Fruit fly (Drosophila melanogaster) whole organism, embryonic: ENCODE data around the gene unc-119.
A peak's percentile ranks its signal among the peaks of the same experiment; 100 is the strongest.

Experiments used
- Abd-B ChIP-seq: fragments of 200-800 bp; sonication (Bioruptor generic); optimal IDR thresholded peaks from 2 replicates; lab custom pipeline; 2018; ENCODE audit warnings: missing biosample characterization, mild to moderate bottlenecking, missing genetic modification characterization, moderate library complexity
- Blimp-1 ChIP-seq: fragments of 200-800 bp; sonication (Bioruptor generic); optimal IDR thresholded peaks from 3 replicates; lab custom pipeline; 2018; ENCODE audit warnings: missing biosample characterization, missing genetic modification characterization, mild to moderate bottlenecking, moderate library complexity, missing genetic modification reagents
- Bteb2 ChIP-seq: fragments of 200-800 bp; sonication (Bioruptor generic); optimal IDR thresholded peaks from 2 replicates; lab custom pipeline; 2016; ENCODE audit warnings: missing biosample characterization, missing genetic modification characterization
- CG11093 ChIP-seq: fragments of 200-800 bp; sonication (Bioruptor generic); IDR thresholded peaks from 3 replicates; pipeline ENCODE4 v1.3.6; 2022; ENCODE audit warnings: missing biosample characterization, missing genetic modification characterization
- CG11247 ChIP-seq: fragments of 200-800 bp; sonication (Bioruptor generic); IDR thresholded peaks from 2 replicates; pipeline ENCODE4 v1.3.6; 2022; ENCODE audit warnings: missing biosample characterization, missing genetic modification characterization
- CG12744 ChIP-seq: fragments of 200-800 bp; sonication (Bioruptor generic); optimal IDR thresholded peaks from 2 replicates; lab custom pipeline; 2016; ENCODE audit warnings: missing biosample characterization, missing genetic modification characterization
- CG17186 ChIP-seq: fragments of 200-800 bp; sonication (Bioruptor generic); optimal IDR thresholded peaks from 3 replicates; lab custom pipeline; 2017; ENCODE audit warnings: missing biosample characterization, missing genetic modification reagents, missing genetic modification characterization
- CG2202 ChIP-seq: fragments of 200-800 bp; sonication (Bioruptor generic); optimal IDR thresholded peaks from 2 replicates; lab custom pipeline; 2018; ENCODE audit warnings: missing biosample characterization, mild to moderate bottlenecking, missing genetic modification characterization
- CG30020 ChIP-seq: fragments of 200-800 bp; optimal IDR thresholded peaks from 2 replicates; lab custom pipeline; 2019; ENCODE audit warnings: missing biosample characterization, mild to moderate bottlenecking, missing genetic modification characterization, moderate library complexity
- CG32767 ChIP-seq: fragments of 200-800 bp; sonication (Bioruptor generic); IDR thresholded peaks from 2 replicates; pipeline ENCODE4 v1.3.6; 2022; ENCODE audit warnings: missing biosample characterization, missing genetic modification characterization
- CG34224 ChIP-seq: fragments of 200-800 bp; sonication (Bioruptor generic); IDR thresholded peaks from 3 replicates; pipeline ENCODE4 v1.3.6; 2022; ENCODE audit warnings: missing biosample characterization, missing genetic modification characterization; ENCODE audit not compliant: partially characterized antibody
- CG3847 ChIP-seq: fragments of 200-800 bp; sonication (Bioruptor generic); IDR thresholded peaks from 2 replicates; pipeline ENCODE4 v1.3.6; 2022; ENCODE audit warnings: missing biosample characterization, missing genetic modification characterization
- CG42726 ChIP-seq: fragments of 200-800 bp; sonication (Bioruptor generic); IDR thresholded peaks from 2 replicates; pipeline ENCODE4 v1.3.6; 2022; ENCODE audit warnings: missing biosample characterization, missing genetic modification characterization; ENCODE audit not compliant: partially characterized antibody
- CG4404 ChIP-seq: fragments of 200-800 bp; sonication (Bioruptor generic); IDR thresholded peaks from 2 replicates; pipeline ENCODE4 v1.3.6; 2022; ENCODE audit warnings: missing biosample characterization, missing genetic modification characterization
- CG7271 ChIP-seq: fragments of 200-800 bp; sonication (Bioruptor generic); optimal IDR thresholded peaks from 2 replicates; lab custom pipeline; 2018; ENCODE audit warnings: missing biosample characterization, mild to moderate bottlenecking, missing genetic modification characterization, moderate library complexity
- CG9215 ChIP-seq: fragments of 200-800 bp; sonication (Bioruptor generic); IDR thresholded peaks from 2 replicates; pipeline ENCODE4 v1.3.6; 2022; ENCODE audit warnings: missing biosample characterization, missing genetic modification characterization
- CG9437 ChIP-seq: fragments of 200-800 bp; sonication (Bioruptor generic); optimal IDR thresholded peaks from 2 replicates; lab custom pipeline; 2018; ENCODE audit warnings: missing biosample characterization, mild to moderate bottlenecking, missing genetic modification characterization
- Dad ChIP-seq: fragments of 200-800 bp; sonication (Bioruptor generic); optimal IDR thresholded peaks from 3 replicates; lab custom pipeline; 2016; ENCODE audit warnings: missing biosample characterization, missing genetic modification characterization
- Dfd ChIP-seq, 2 experiments: fragments of >200 bp; optimal IDR thresholded peaks; 2 replicates each; lab custom pipeline; 2017; ENCODE audit warnings: missing biosample characterization in 2 of 2, missing genetic modification characterization in 2 of 2
- Dll ChIP-seq: fragments of 200-800 bp; sonication (Bioruptor generic); IDR thresholded peaks from 4 replicates; pipeline ENCODE4 v1.3.6; 2022; ENCODE audit warnings: missing biosample characterization, missing genetic modification characterization; ENCODE audit not compliant: partially characterized antibody
- Eip74EF ChIP-seq, 2 experiments: fragments of 200-800 bp in 1 of 2; fragments of >200 bp in 1 of 2; sonication (Bioruptor generic) in 1 of 2; optimal IDR thresholded peaks; 2 replicates each; lab custom pipeline; 2017 to 2019; ENCODE audit warnings: missing biosample characterization in 2 of 2, missing genetic modification characterization in 2 of 2, mild to moderate bottlenecking in 1 of 2, moderate library complexity in 1 of 2
- HLH4C ChIP-seq: fragments of 200-800 bp; sonication (Bioruptor generic); IDR thresholded peaks from 3 replicates; pipeline ENCODE4 v1.3.6; 2022; ENCODE audit warnings: missing biosample characterization, missing genetic modification characterization; ENCODE audit not compliant: partially characterized antibody
- HLHmδ ChIP-seq: fragments of 200-800 bp; sonication (Bioruptor generic); optimal IDR thresholded peaks from 2 replicates; lab custom pipeline; 2018; ENCODE audit warnings: missing biosample characterization, mild to moderate bottlenecking, missing genetic modification characterization, moderate library complexity
- Max ChIP-seq: fragments of 200-800 bp; sonication (Bioruptor generic); optimal IDR thresholded peaks from 2 replicates; lab custom pipeline; 2016; ENCODE audit warnings: missing biosample characterization, mild to moderate bottlenecking, missing genetic modification characterization
- Med ChIP-seq: fragments of 200-800 bp; sonication (Bioruptor generic); peaks from one replicate; lab custom pipeline; 2016; ENCODE audit warnings: missing biosample characterization, missing genetic modification characterization, mild to moderate bottlenecking, inconsistent platforms, moderate library complexity
- PHDP ChIP-seq: fragments of 200-800 bp; sonication (Bioruptor generic); optimal IDR thresholded peaks from 3 replicates; lab custom pipeline; 2018; ENCODE audit warnings: missing biosample characterization, mild to moderate bottlenecking, missing genetic modification characterization, moderate library complexity
- Sox100B ChIP-seq: fragments of 200-800 bp; sonication (Bioruptor generic); optimal IDR thresholded peaks from 3 replicates; lab custom pipeline; 2018; ENCODE audit warnings: missing biosample characterization, mild to moderate bottlenecking, missing genetic modification characterization
- Spps ChIP-seq: fragments of 200-800 bp; sonication (Bioruptor generic); optimal IDR thresholded peaks from 2 replicates; lab custom pipeline; 2018; ENCODE audit warnings: missing biosample characterization, mild to moderate bottlenecking, missing genetic modification characterization
- Vsx1 ChIP-seq: fragments of 200-800 bp; sonication (Bioruptor generic); optimal IDR thresholded peaks from 2 replicates; lab custom pipeline; 2017; ENCODE audit warnings: missing biosample characterization, mild to moderate bottlenecking, missing genetic modification characterization, missing genetic modification reagents
- amos ChIP-seq: fragments of 200-800 bp; sonication (Bioruptor generic); IDR thresholded peaks from 2 replicates; pipeline ENCODE4 v1.3.6; 2022; ENCODE audit warnings: missing biosample characterization, missing genetic modification characterization; ENCODE audit not compliant: partially characterized antibody
- ara ChIP-seq: fragments of 200-800 bp; sonication (Bioruptor generic); IDR thresholded peaks from 2 replicates; pipeline ENCODE4 v1.3.6; 2022; ENCODE audit warnings: missing biosample characterization, missing genetic modification characterization
- ash1 ChIP-seq: fragments of 200-800 bp; sonication (Bioruptor generic); optimal IDR thresholded peaks from 2 replicates; lab custom pipeline; 2018; ENCODE audit warnings: missing biosample characterization, mild to moderate bottlenecking, missing genetic modification characterization
- ato ChIP-seq: fragments of 200-800 bp; sonication (Bioruptor generic); IDR thresholded peaks from 2 replicates; pipeline ENCODE4 v1.3.6; 2022; ENCODE audit warnings: missing biosample characterization, missing genetic modification characterization; ENCODE audit not compliant: partially characterized antibody
- bab2 ChIP-seq: fragments of 200-800 bp; sonication (Bioruptor generic); optimal IDR thresholded peaks from 2 replicates; lab custom pipeline; 2016; ENCODE audit warnings: missing biosample characterization, missing genetic modification characterization
- caup ChIP-seq: fragments of 200-800 bp; sonication (Bioruptor generic); optimal IDR thresholded peaks from 3 replicates; lab custom pipeline; 2017; ENCODE audit warnings: missing biosample characterization, mild to moderate bottlenecking, missing genetic modification characterization, moderate library complexity; ENCODE audit not compliant: severe bottlenecking
- dati ChIP-seq: fragments of 200-800 bp; sonication (Bioruptor generic); IDR thresholded peaks from 2 replicates; pipeline ENCODE4 v1.3.6; 2022; ENCODE audit warnings: missing biosample characterization, missing genetic modification characterization
- gce ChIP-seq: fragments of 200-800 bp; sonication (Bioruptor generic); IDR thresholded peaks from 3 replicates; pipeline ENCODE4 v1.3.6; 2022; ENCODE audit warnings: missing biosample characterization, missing genetic modification characterization
- kni ChIP-seq: fragments of 200-800 bp; sonication (Bioruptor generic); optimal IDR thresholded peaks from 3 replicates; lab custom pipeline; 2017; ENCODE audit warnings: mild to moderate bottlenecking, missing biosample characterization, missing genetic modification reagents, missing genetic modification characterization
- lilli ChIP-seq: fragments of 200-800 bp; sonication (Bioruptor generic); optimal IDR thresholded peaks from 3 replicates; lab custom pipeline; 2016; ENCODE audit warnings: missing biosample characterization, missing genetic modification characterization
- lmd ChIP-seq: fragments of 200-800 bp; sonication (Bioruptor generic); IDR thresholded peaks from 2 replicates; pipeline ENCODE4 v1.3.6; 2022; ENCODE audit warnings: missing biosample characterization, missing genetic modification characterization
- nom ChIP-seq: fragments of 200-800 bp; sonication (Bioruptor generic); optimal IDR thresholded peaks from 2 replicates; lab custom pipeline; 2017; ENCODE audit warnings: missing biosample characterization, missing genetic modification characterization, mild to moderate bottlenecking, moderate library complexity, missing genetic modification reagents
- onecut ChIP-seq: fragments of 200-800 bp; sonication (Bioruptor generic); IDR thresholded peaks from 2 replicates; pipeline ENCODE4 v1.3.6; 2022; ENCODE audit warnings: missing biosample characterization, missing genetic modification characterization
- pum ChIP-seq: fragments of 200-800 bp; sonication (Bioruptor generic); optimal IDR thresholded peaks from 2 replicates; lab custom pipeline; 2016; ENCODE audit warnings: missing biosample characterization, missing genetic modification characterization
- sna ChIP-seq: fragments of 200-800 bp; sonication (Bioruptor generic); IDR thresholded peaks from 2 replicates; pipeline ENCODE4 v1.3.6; 2022; ENCODE audit warnings: missing biosample characterization, missing genetic modification characterization; ENCODE audit not compliant: partially characterized antibody
- stwl ChIP-seq: fragments of 200-800 bp; sonication (Bioruptor generic); optimal IDR thresholded peaks from 3 replicates; lab custom pipeline; 2018; ENCODE audit warnings: missing biosample characterization, mild to moderate bottlenecking, missing genetic modification characterization, moderate library complexity
- tgo ChIP-seq: fragments of 200-800 bp; sonication (Bioruptor generic); IDR thresholded peaks from 3 replicates; pipeline ENCODE4 v1.3.6; 2022; ENCODE audit warnings: missing biosample characterization, missing genetic modification characterization
- tll ChIP-seq, 2 experiments: fragments of 200-800 bp in 1 of 2; fragments of >200 bp in 1 of 2; sonication (Bioruptor generic) in 1 of 2; optimal IDR thresholded peaks; 2 replicates each; lab custom pipeline; 2017 to 2019; ENCODE audit warnings: missing biosample characterization in 2 of 2, missing genetic modification characterization in 2 of 2, mild to moderate bottlenecking in 1 of 2, moderate library complexity in 1 of 2

unc-119 gene

DNA sequence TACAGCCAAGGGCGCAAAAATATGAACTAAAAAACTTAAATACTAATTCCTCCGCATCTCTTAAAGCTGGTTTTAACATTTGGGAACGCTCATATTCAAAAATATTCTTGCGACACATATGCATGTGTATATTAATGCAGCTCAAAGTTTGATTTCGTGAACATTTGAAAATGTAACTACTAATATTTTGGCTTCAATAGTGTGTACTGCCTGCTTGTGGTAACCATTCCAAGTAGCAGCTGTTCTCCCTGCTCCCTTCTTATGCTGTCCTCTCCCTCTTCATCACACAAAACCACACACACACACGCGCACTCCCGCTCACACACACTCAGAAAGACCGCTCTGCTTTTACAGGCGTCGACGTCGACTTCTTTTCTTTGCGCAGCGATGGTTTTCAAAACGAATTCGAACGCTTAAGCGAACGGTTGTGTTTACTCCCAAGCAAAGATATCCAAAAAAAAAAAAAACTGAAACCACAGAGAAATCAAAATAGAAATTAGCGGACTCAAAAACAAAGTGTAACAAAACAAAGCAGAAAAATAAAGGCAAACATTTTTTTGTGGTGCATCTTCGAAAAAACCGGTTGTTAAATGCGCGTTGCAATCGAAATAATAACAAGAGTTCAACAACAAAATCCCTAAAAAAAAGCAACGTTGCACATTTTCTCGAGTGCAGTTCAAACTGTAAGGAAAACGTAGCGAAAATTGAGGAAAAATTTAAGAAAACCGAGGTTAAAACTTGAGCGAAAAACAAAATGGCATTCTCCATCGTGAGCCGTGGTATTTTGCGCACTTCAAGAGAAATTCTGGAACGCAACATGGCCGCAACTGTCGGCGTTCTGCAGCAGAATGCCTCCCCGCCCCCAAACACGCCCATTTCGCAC is 46.1 kb upstream of the unc-119 start, which contains the start of gene CBP (continued):
- TF ChIP-seq CG9437 (peak; percentile 91), ara (peak; percentile 98), CG11093 (GFP tag; lab: Robert Waterston, UW) (peak; percentile 89), CG34224 (no peak), Bteb2 (GFP tag; lab: Kevin White, UChicago) (peak; percentile 94), onecut (GFP tag; lab: Robert Waterston, UW) (peak; percentile 96), CG3847 (GFP tag; lab: Robert Waterston, UW) (peak; percentile 94), bab2 (peak; percentile 96), Med (GFP tag; lab: Kevin White, UChicago) (peak; percentile 100), HLHmδ (no peak), lilli (GFP tag; lab: Kevin White, UChicago) (peak; percentile 96), CG2202 (peak; percentile 99), sna (GFP tag; lab: Robert Waterston, UW) (no peak), tll (GFP tag; optimal IDR thresholded peaks at IDR 0.05; lab: Kevin White, UChicago) (peak in 1 of 2 experiments; percentile 73), caup (GFP tag; lab: Kevin White, UChicago) (peak; percentile 96), CG7271 (tag; lab: Kevin White, UChicago) (peak; percentile 92), Spps (tag; lab: Kevin White, UChicago) (peak; percentile 99), dati (GFP tag; lab: Robert Waterston, UW) (peak; percentile 88), Blimp-1 (GFP tag; lab: Kevin White, UChicago) (peak; percentile 97), Abd-B (GFP tag; lab: Kevin White, UChicago) (peak; percentile 95), CG17186 (GFP tag; lab: Kevin White, UChicago) (peak; percentile 92), CG42726 (no peak), ato (0 out of 2 replicates have a peak, but pooled peaks have one; percentile 33), Dad (GFP tag; lab: Kevin White, UChicago) (peak; percentile 95), pum (GFP tag; lab: Kevin White, UChicago) (peak; percentile 98), amos (GFP tag; lab: Robert Waterston, UW) (no peak), CG9215 (GFP tag; lab: Robert Waterston, UW) (peak; percentile 84), CG30020 (tag; lab: Kevin White, UChicago) (peak; percentile 84), ash1 (GFP tag; lab: Kevin White, UChicago) (peak; percentile 71), nom (GFP tag; lab: Kevin White, UChicago) (peak; percentile 92), kni (GFP tag; lab: Kevin White, UChicago) (peak; percentile 96), Sox100B (GFP tag; lab: Kevin White, UChicago) (peak; percentile 98), Max (GFP tag; lab: Kevin White, UChicago) (peak; percentile 95), Dfd (GFP tag; optimal IDR thresholded peaks at IDR 0.05; lab: Kevin White, UChicago) (no peak), Eip74EF (GFP tag; optimal IDR thresholded peaks at IDR 0.05; lab: Kevin White, UChicago) (peak in 1 of 2 experiments; percentile 98), CG12744 (GFP tag; lab: Kevin White, UChicago) (peak; percentile 94), HLH4C (GFP tag; lab: Robert Waterston, UW) (0 out of 3 replicates have a peak, but pooled peaks have one; percentile 10), tgo (GFP tag; lab: Robert Waterston, UW) (peak; percentile 94), CG11247 (GFP tag; lab: Robert Waterston, UW) (peak; percentile 91), PHDP (tag; lab: Kevin White, UChicago) (peak; percentile 98), stwl (peak; percentile 86), lmd (GFP tag; lab: Robert Waterston, UW) (peak; percentile 96), Vsx1 (peak; percentile 92), Dll (GFP tag; lab: Robert Waterston, UW) (no peak), gce (peak; percentile 95), CG4404 (GFP tag; lab: Robert Waterston, UW) (peak; percentile 93), CG32767 (GFP tag; lab: Robert Waterston, UW) (peak; percentile 95)
